Worm (Caenorhabditis elegans) whole organism, mixed stage, embryonic: ENCODE measurements around the gene clec-58.

Source experiments
- M03D4.4 ChIP-seq: sonication (generic microtip); optimal IDR thresholded peaks from 2 replicates; lab custom pipeline; 2017; ENCODE audit warnings: mild to moderate bottlenecking, missing genetic modification characterization, missing compliant biosample characterization
- bed-3 ChIP-seq: fragments of 200-800 bp; sonication (Bioruptor generic); optimal IDR thresholded peaks from 3 replicates; lab custom pipeline; 2018; ENCODE audit warnings: mild to moderate bottlenecking, missing genetic modification characterization, moderate library complexity, missing compliant biosample characterization
- blmp-1 ChIP-seq: fragments of 150-350 bp; optimal IDR thresholded peaks from 2 replicates; lab custom pipeline; 2014; ENCODE audit warnings: missing biosample characterization, missing genetic modification characterization
- ceh-39 ChIP-seq: fragments of 150-350 bp; optimal IDR thresholded peaks from 2 replicates; lab custom pipeline; 2014; ENCODE audit warnings: missing biosample characterization, missing genetic modification characterization
- ceh-43 ChIP-seq: fragments of 200-800 bp; sonication (Bioruptor generic); optimal IDR thresholded peaks from 2 replicates; lab custom pipeline; 2018; ENCODE audit warnings: mild to moderate bottlenecking, missing genetic modification characterization, moderate library complexity, missing compliant biosample characterization
- ces-1 ChIP-seq: fragments of 150-350 bp; optimal IDR thresholded peaks from 2 replicates; lab custom pipeline; 2014; ENCODE audit warnings: missing biosample characterization, missing genetic modification reagents, missing genetic modification characterization
- cnd-1 ChIP-seq: fragments of 200-800 bp; sonication (Bioruptor generic); optimal IDR thresholded peaks from 2 replicates; lab custom pipeline; 2018; ENCODE audit warnings: mild to moderate bottlenecking, missing genetic modification characterization, missing compliant biosample characterization
- drap-1 ChIP-seq: fragments of 200-800 bp; sonication (Bioruptor generic); optimal IDR thresholded peaks from 3 replicates; lab custom pipeline; 2018; ENCODE audit warnings: mild to moderate bottlenecking, missing genetic modification characterization, missing compliant biosample characterization
- elt-1 ChIP-seq: sonication (generic microtip); optimal IDR thresholded peaks from 2 replicates; lab custom pipeline; 2017; ENCODE audit warnings: missing genetic modification characterization, mild to moderate bottlenecking, missing compliant biosample characterization, antibody characterized with exemption, moderate library complexity, borderline replicate concordance; ENCODE audit not compliant: insufficient read depth
- elt-3 ChIP-seq: fragments of 150-350 bp; optimal IDR thresholded peaks from 2 replicates; lab custom pipeline; 2014; ENCODE audit warnings: missing biosample characterization, missing genetic modification characterization
- flh-1 ChIP-seq: fragments of 200-800 bp; sonication (Bioruptor generic); optimal IDR thresholded peaks from 2 replicates; lab custom pipeline; 2018; ENCODE audit warnings: mild to moderate bottlenecking, missing genetic modification characterization, moderate library complexity, missing compliant biosample characterization
- ham-2 ChIP-seq: fragments of 200-800 bp; sonication (Bioruptor generic); optimal IDR thresholded peaks from 2 replicates; lab custom pipeline; 2018; ENCODE audit warnings: mild to moderate bottlenecking, missing genetic modification characterization, missing compliant biosample characterization
- hlh-1 ChIP-seq: fragments of 150-350 bp; optimal IDR thresholded peaks from 2 replicates; lab custom pipeline; 2014; ENCODE audit warnings: missing biosample characterization, missing genetic modification reagents, missing genetic modification characterization
- lin-32 ChIP-seq: fragments of 200-800 bp; sonication (Bioruptor generic); optimal IDR thresholded peaks from 2 replicates; lab custom pipeline; 2018; ENCODE audit warnings: mild to moderate bottlenecking, missing genetic modification characterization, missing compliant biosample characterization
- lsy-2 ChIP-seq: fragments of 150-350 bp; optimal IDR thresholded peaks from 2 replicates; lab custom pipeline; 2014; ENCODE audit warnings: missing biosample characterization, missing genetic modification characterization
- mab-5 ChIP-seq: fragments of 150-350 bp; optimal IDR thresholded peaks from 2 replicates; lab custom pipeline; 2014; ENCODE audit warnings: missing biosample characterization, missing genetic modification characterization
- mep-1 ChIP-seq: fragments of 150-350 bp; optimal IDR thresholded peaks from 2 replicates; lab custom pipeline; 2017; ENCODE audit warnings: missing biosample characterization, missing genetic modification reagents, missing genetic modification characterization, inconsistent platforms
- mls-2 ChIP-seq: sonication (generic microtip); optimal IDR thresholded peaks from 2 replicates; lab custom pipeline; 2016; ENCODE audit warnings: mild to moderate bottlenecking, missing genetic modification characterization, moderate library complexity, missing compliant biosample characterization
- nhr-12 ChIP-seq: fragments of 150-350 bp; optimal IDR thresholded peaks from 2 replicates; lab custom pipeline; 2014; ENCODE audit warnings: missing biosample characterization, missing genetic modification characterization
- nhr-2 ChIP-seq: fragments of 150-350 bp; optimal IDR thresholded peaks from 2 replicates; lab custom pipeline; 2014; ENCODE audit warnings: missing biosample characterization, missing genetic modification characterization
- nhr-237 ChIP-seq: fragments of 150-350 bp; optimal IDR thresholded peaks from 2 replicates; lab custom pipeline; 2014; ENCODE audit warnings: missing biosample characterization, missing genetic modification characterization
- nhr-28 ChIP-seq: fragments of 150-350 bp; optimal IDR thresholded peaks from 2 replicates; lab custom pipeline; 2014; ENCODE audit warnings: missing biosample characterization, missing genetic modification characterization
- nhr-76 ChIP-seq: sonication (generic microtip); optimal IDR thresholded peaks from 2 replicates; lab custom pipeline; 2017; ENCODE audit warnings: missing biosample characterization, missing genetic modification characterization
- pha-4 ChIP-seq: fragments of 150-350 bp; optimal IDR thresholded peaks from 2 replicates; lab custom pipeline; 2018; ENCODE audit warnings: missing biosample characterization, missing genetic modification reagents, missing genetic modification characterization
- sem-2 ChIP-seq: fragments of 200-800 bp; sonication (Bioruptor generic); optimal IDR thresholded peaks from 2 replicates; lab custom pipeline; 2018; ENCODE audit warnings: mild to moderate bottlenecking, missing genetic modification characterization, missing compliant biosample characterization
- snpc-4 ChIP-seq: fragments of 150-350 bp; optimal IDR thresholded peaks from 2 replicates; lab custom pipeline; 2014; ENCODE audit warnings: missing biosample characterization, missing genetic modification characterization
- sptf-1 ChIP-seq: sonication (generic microtip); optimal IDR thresholded peaks from 2 replicates; lab custom pipeline; 2017; ENCODE audit warnings: mild to moderate bottlenecking, missing genetic modification characterization, moderate library complexity, missing compliant biosample characterization
- unc-120 ChIP-seq: sonication (generic microtip); optimal IDR thresholded peaks from 2 replicates; lab custom pipeline; 2017; ENCODE audit warnings: missing genetic modification characterization, missing compliant biosample characterization; ENCODE audit not compliant: poor library complexity, severe bottlenecking
- unc-39 ChIP-seq: fragments of 150-350 bp; optimal IDR thresholded peaks from 2 replicates; lab custom pipeline; 2014; ENCODE audit warnings: missing biosample characterization, missing genetic modification characterization
- unc-62 ChIP-seq: fragments of 150-350 bp; optimal IDR thresholded peaks from 2 replicates; lab custom pipeline; 2014; ENCODE audit warnings: missing biosample characterization, missing genetic modification reagents, missing genetic modification characterization
- zip-8 ChIP-seq: fragments of 150-350 bp; optimal IDR thresholded peaks from 2 replicates; lab custom pipeline; 2014; ENCODE audit warnings: missing biosample characterization, missing genetic modification characterization
- ztf-11 ChIP-seq: fragments of 150-350 bp; optimal IDR thresholded peaks from 2 replicates; lab custom pipeline; 2014; ENCODE audit warnings: missing biosample characterization, missing genetic modification characterization

clec-58 gene

DNA sequence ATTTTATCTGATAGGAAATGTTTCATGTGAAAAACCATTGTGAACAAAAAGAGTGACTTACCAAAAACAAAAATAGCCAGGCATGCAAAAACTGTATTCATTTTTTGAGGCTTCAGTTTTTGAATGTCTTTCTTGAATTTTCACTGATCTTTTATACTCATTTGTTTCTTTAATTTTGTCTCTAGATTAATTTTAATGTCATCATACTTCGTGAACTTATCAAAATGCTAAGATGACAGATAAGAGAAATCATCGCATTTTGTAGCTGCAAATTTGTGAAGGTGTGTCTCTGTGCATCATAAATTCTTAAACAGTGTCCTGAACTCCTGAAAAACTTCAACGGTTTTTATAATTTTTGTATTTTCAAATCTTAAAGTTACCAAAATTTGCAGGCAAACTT lies at the start of gene clec-58:
Gene clec-58, minus strand, starts transcription at position 101 of the 400 bp plus-strand sequence.
- TF ChIP-seq nhr-237 (tag; lab: Kevin White, UChicago), result no peak
- no peak for TF ChIP-seq unc-120 (tag; lab: Kevin White, UChicago)
- no peak for TF ChIP-seq lin-32 (GFP tag; lab: Kevin White, UChicago)
- no peak for TF ChIP-seq cnd-1 (tag; lab: Kevin White, UChicago)
- TF ChIP-seq sem-2, result no peak
- TF ChIP-seq elt-3 (tag; lab: Kevin White, UChicago), result no peak
- no peak for TF ChIP-seq ceh-39 (tag; lab: Kevin White, UChicago)
- no peak for TF ChIP-seq mep-1 (tag; lab: Kevin White, UChicago)
- no peak for TF ChIP-seq lsy-2 (tag; lab: Kevin White, UChicago)
- no peak for TF ChIP-seq M03D4.4 (tag; lab: Kevin White, UChicago)
- no peak for TF ChIP-seq mab-5 (tag; lab: Kevin White, UChicago)
- no peak for TF ChIP-seq nhr-2 (tag; lab: Kevin White, UChicago)
- no peak for TF ChIP-seq unc-39 (tag; lab: Kevin White, UChicago)
- TF ChIP-seq unc-62 (GFP tag; lab: Kevin White, UChicago), result no peak
- TF ChIP-seq ham-2, result no peak
- no peak for TF ChIP-seq blmp-1 (tag; lab: Kevin White, UChicago)

- TF ChIP-seq nhr-28 (no peak), blmp-1 (tag; lab: Kevin White, UChicago) (no peak), nhr-76 (tag; lab: Kevin White, UChicago) (no peak), zip-8 (no peak), mab-5 (tag; lab: Kevin White, UChicago) (no peak), unc-62 (GFP tag; lab: Kevin White, UChicago) (no peak), hlh-1 (no peak), mls-2 (no peak), nhr-2 (tag; lab: Kevin White, UChicago) (no peak), mep-1 (tag; lab: Kevin White, UChicago) (no peak), sptf-1 (tag; lab: Kevin White, UChicago) (no peak), bed-3 (GFP tag; lab: Kevin White, UChicago) (no peak), nhr-12 (tag; lab: Kevin White, UChicago) (no peak), ceh-43 (GFP tag; lab: Kevin White, UChicago) (no peak), flh-1 (no peak), lsy-2 (tag; lab: Kevin White, UChicago) (no peak), M03D4.4 (tag; lab: Kevin White, UChicago) (no peak), snpc-4 (tag; lab: Kevin White, UChicago) (no peak)
Observed at ce11 chrII:10525134-10525533, 49.2 kb upstream of the clec-58 start.

ce11 chrII:10524374-10524773 lies 48.4 kb upstream of the clec-58 start, which contains the start of gene F59B10.6:
Gene F59B10.6, minus strand, starts transcription at chrII:10524474.
- no peak for TF ChIP-seq blmp-1 (tag; lab: Kevin White, UChicago)
- no peak for TF ChIP-seq unc-120 (tag; lab: Kevin White, UChicago)
- TF ChIP-seq elt-1 (tag; lab: Kevin White, UChicago), result no peak
- no peak for TF ChIP-seq hlh-1
- TF ChIP-seq bed-3 (GFP tag; lab: Kevin White, UChicago), result no peak
- no peak for TF ChIP-seq ztf-11 (tag; lab: Kevin White, UChicago)
- no peak for TF ChIP-seq ces-1 (GFP tag; lab: Kevin White, UChicago)
- TF ChIP-seq lin-32 (GFP tag; lab: Kevin White, UChicago), result no peak
- TF ChIP-seq pha-4 (tag; lab: Kevin White, UChicago), result no peak
- TF ChIP-seq unc-39 (tag; lab: Kevin White, UChicago), result no peak
- TF ChIP-seq ceh-39 (tag; lab: Kevin White, UChicago), result no peak
- TF ChIP-seq ceh-43 (GFP tag; lab: Kevin White, UChicago), result no peak
- TF ChIP-seq lsy-2 (tag; lab: Kevin White, UChicago), result no peak
- TF ChIP-seq zip-8, result no peak
- TF ChIP-seq drap-1 (GFP tag; lab: Kevin White, UChicago), result no peak
- TF ChIP-seq sem-2, result no peak
- no peak for TF ChIP-seq unc-62 (GFP tag; lab: Kevin White, UChicago)
- TF ChIP-seq nhr-2 (tag; lab: Kevin White, UChicago), result no peak
- no peak for TF ChIP-seq snpc-4 (tag; lab: Kevin White, UChicago)
- TF ChIP-seq flh-1, result no peak

DNA sequence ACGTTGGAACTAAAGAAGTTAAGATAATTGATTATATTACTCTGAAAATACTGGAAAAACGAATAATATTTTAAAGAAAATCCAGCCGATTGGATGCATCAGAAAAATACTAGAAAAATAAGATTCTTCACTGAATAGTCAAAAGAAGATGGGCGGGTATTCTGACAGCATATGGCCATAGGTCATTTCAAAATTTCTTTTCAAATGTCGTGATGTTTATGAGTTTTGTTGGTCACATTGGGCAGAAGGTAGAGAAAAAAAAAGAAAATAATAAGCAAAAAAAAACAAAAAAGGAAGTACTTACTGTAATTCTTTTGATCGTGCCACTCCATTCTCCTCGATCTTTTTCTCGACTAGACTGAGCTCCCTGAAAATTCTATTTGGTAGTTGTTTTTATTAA lies 47.6 kb upstream of the clec-58 start, which contains the start of gene F59B10.5:
Gene F59B10.5, minus strand, starts transcription at position 101 of the 400 bp plus-strand sequence.
- TF ChIP-seq nhr-76 (tag; lab: Kevin White, UChicago) (no peak), nhr-2 (tag; lab: Kevin White, UChicago) (no peak), ztf-11 (tag; lab: Kevin White, UChicago) (no peak), ceh-39 (tag; lab: Kevin White, UChicago) (no peak), sptf-1 (tag; lab: Kevin White, UChicago) (no peak), mls-2 (no peak), lsy-2 (tag; lab: Kevin White, UChicago) (no peak), pha-4 (tag; lab: Kevin White, UChicago) (no peak), unc-39 (tag; lab: Kevin White, UChicago) (no peak), elt-3 (tag; lab: Kevin White, UChicago) (no peak), ces-1 (GFP tag; lab: Kevin White, UChicago) (no peak), flh-1 (no peak), ceh-43 (GFP tag; lab: Kevin White, UChicago) (no peak)
- TF ChIP-seq, all 35 proteins: peak for 0
